Worm (Caenorhabditis elegans) whole organism, L4 larva: ENCODE data around the gene cct-4.

Experiments
- D1046.2 ChIP-seq: fragments of 200-800 bp; sonication (Bioruptor generic); IDR thresholded peaks from 2 replicates; pipeline ENCODE4 v1.3.6; 2022; ENCODE audit warnings: missing genetic modification characterization, missing compliant biosample characterization
- F44E2.7 ChIP-seq: fragments of 200-800 bp; sonication (Bioruptor generic); IDR thresholded peaks from 2 replicates; pipeline ENCODE4 v2.1.2; 2022; ENCODE audit warnings: missing genetic modification characterization, missing compliant biosample characterization
- F49E8.2 ChIP-seq: sonication (generic microtip); optimal IDR thresholded peaks from 2 replicates; lab custom pipeline; 2016; ENCODE audit warnings: missing compliant biosample characterization, mild to moderate bottlenecking, missing genetic modification characterization, borderline replicate concordance
- T20F7.1 ChIP-seq: fragments of 200-800 bp; sonication (Bioruptor generic); optimal IDR thresholded peaks from 2 replicates; lab custom pipeline; 2018; ENCODE audit warnings: mild to moderate bottlenecking, missing genetic modification characterization, missing compliant biosample characterization
- Y48G9A.11 ChIP-seq: fragments of 200-800 bp; sonication (Bioruptor generic); IDR thresholded peaks from 2 replicates; pipeline ENCODE4 v1.3.6; 2022; ENCODE audit warnings: missing genetic modification reagents, missing genetic modification characterization, missing compliant biosample characterization
- aly-2 ChIP-seq: sonication (generic microtip); optimal IDR thresholded peaks from 2 replicates; lab custom pipeline; 2018; ENCODE audit warnings: missing biosample characterization, missing genetic modification characterization
- ama-1 ChIP-seq: fragments of 150-350 bp; optimal IDR thresholded peaks from 2 replicates; lab custom pipeline; 2014; ENCODE audit warnings: inconsistent platforms, mixed read lengths
- ceh-20 ChIP-seq: fragments of 200-800 bp; sonication (Bioruptor generic); IDR thresholded peaks from 2 replicates; pipeline ENCODE4 v1.3.6; 2022; ENCODE audit warnings: missing genetic modification reagents, missing genetic modification characterization, missing compliant biosample characterization
- ceh-28 ChIP-seq: fragments of 150-350 bp; optimal IDR thresholded peaks from 2 replicates; lab custom pipeline; 2014; ENCODE audit warnings: missing biosample characterization, missing genetic modification reagents, missing genetic modification characterization
- ceh-44 ChIP-seq: fragments of 200-800 bp; sonication (Bioruptor generic); IDR thresholded peaks from 2 replicates; pipeline ENCODE4 v1.3.6; 2022; ENCODE audit warnings: missing genetic modification reagents, missing genetic modification characterization, missing compliant biosample characterization
- ces-1 ChIP-seq: fragments of 150-350 bp; sonication (generic microtip); optimal IDR thresholded peaks from 4 replicates; lab custom pipeline; 2014; ENCODE audit warnings: missing biosample characterization, missing genetic modification reagents, missing genetic modification characterization
- ctbp-1 ChIP-seq: fragments of 200-800 bp; sonication (Bioruptor generic); IDR thresholded peaks from 2 replicates; pipeline ENCODE4 v1.3.6; 2022; ENCODE audit warnings: missing genetic modification reagents, missing genetic modification characterization, missing compliant biosample characterization
- daf-16 ChIP-seq, 3 experiments: sonication (generic microtip); optimal IDR thresholded peaks; 2 replicates each; lab custom pipeline; 2016 to 2017; ENCODE audit warnings: missing genetic modification characterization in 3 of 3, missing genetic modification reagents in 3 of 3, mild to moderate bottlenecking in 2 of 3, missing compliant biosample characterization in 2 of 3, missing biosample characterization in 1 of 3, moderate library complexity in 1 of 3
- daf-8 ChIP-seq: fragments of 200-800 bp; sonication (Bioruptor generic); IDR thresholded peaks from 2 replicates; pipeline ENCODE4 v1.3.6; 2022; ENCODE audit warnings: missing genetic modification characterization, missing compliant biosample characterization
- dmd-6 ChIP-seq: fragments of 200-800 bp; sonication (Bioruptor generic); IDR thresholded peaks from 2 replicates; pipeline ENCODE4 v1.3.6; 2022; ENCODE audit warnings: missing genetic modification reagents, missing genetic modification characterization, missing compliant biosample characterization
- dpl-1 ChIP-seq: fragments of 150-350 bp; optimal IDR thresholded peaks from 2 replicates; lab custom pipeline; 2014; ENCODE audit warnings: missing biosample characterization, missing genetic modification reagents, missing genetic modification characterization
- dve-1 ChIP-seq: sonication (generic microtip); optimal IDR thresholded peaks from 2 replicates; lab custom pipeline; 2017; ENCODE audit warnings: antibody characterized with exemption, mild to moderate bottlenecking, missing genetic modification characterization, missing compliant biosample characterization; ENCODE audit not compliant: insufficient read depth
- egl-43 ChIP-seq: fragments of 200-800 bp; sonication (Bioruptor generic); IDR thresholded peaks from 2 replicates; pipeline ENCODE4 v1.3.6; 2022; ENCODE audit warnings: missing genetic modification reagents, missing genetic modification characterization, missing compliant biosample characterization
- hlh-30 ChIP-seq: sonication (generic microtip); optimal IDR thresholded peaks from 2 replicates; lab custom pipeline; 2017; ENCODE audit warnings: antibody characterized with exemption, mild to moderate bottlenecking, missing genetic modification characterization, missing compliant biosample characterization; ENCODE audit not compliant: insufficient read depth
- hmg-1.1 ChIP-seq: fragments of 200-800 bp; sonication (Bioruptor generic); IDR thresholded peaks from 2 replicates; pipeline ENCODE4 v1.3.6; 2022; ENCODE audit warnings: missing genetic modification reagents, missing genetic modification characterization, missing compliant biosample characterization
- lin-1 ChIP-seq: fragments of 200-800 bp; sonication (Bioruptor generic); IDR thresholded peaks from 2 replicates; pipeline ENCODE4 v1.3.6; 2022; ENCODE audit warnings: missing genetic modification reagents, missing genetic modification characterization, missing compliant biosample characterization
- lin-13 ChIP-seq: fragments of 150-350 bp; optimal IDR thresholded peaks from 2 replicates; lab custom pipeline; 2014; ENCODE audit warnings: missing biosample characterization, missing genetic modification reagents, missing genetic modification characterization
- lin-15B ChIP-seq: fragments of 150-350 bp; sonication (generic microtip); optimal IDR thresholded peaks from 3 replicates; lab custom pipeline; 2014; ENCODE audit warnings: missing biosample characterization, missing genetic modification characterization
- lin-29 ChIP-seq: fragments of 200-800 bp; sonication (Bioruptor generic); IDR thresholded peaks from 2 replicates; pipeline ENCODE4 v1.3.6; 2022; ENCODE audit warnings: missing genetic modification reagents, missing genetic modification characterization, missing compliant biosample characterization
- lin-38 ChIP-seq: fragments of 200-800 bp; sonication (Bioruptor generic); IDR thresholded peaks from 2 replicates; pipeline ENCODE4 v1.3.6; 2022; ENCODE audit warnings: missing genetic modification reagents, missing genetic modification characterization, missing compliant biosample characterization
- lin-39 ChIP-seq: fragments of 150-350 bp; optimal IDR thresholded peaks from 2 replicates; lab custom pipeline; 2014; ENCODE audit warnings: missing biosample characterization, missing genetic modification reagents, missing genetic modification characterization
- mdl-1 ChIP-seq, 2 experiments: fragments of 150-350 bp in 1 of 2; sonication (generic microtip) in 1 of 2; optimal IDR thresholded peaks; 2 replicates each; lab custom pipeline; 2014 to 2017; ENCODE audit warnings: missing biosample characterization in 2 of 2, missing genetic modification characterization in 2 of 2
- mes-2 ChIP-seq: sonication (generic microtip); optimal IDR thresholded peaks from 2 replicates; lab custom pipeline; 2016; ENCODE audit warnings: missing genotype, mild to moderate bottlenecking, missing genetic modification characterization, missing compliant biosample characterization; ENCODE audit not compliant: poor library complexity, severe bottlenecking
- mxl-3 ChIP-seq: fragments of 200-800 bp; sonication (Bioruptor generic); optimal IDR thresholded peaks from 2 replicates; lab custom pipeline; 2018; ENCODE audit warnings: mild to moderate bottlenecking, missing genetic modification characterization, missing compliant biosample characterization
- nhr-10 ChIP-seq: fragments of 150-350 bp; optimal IDR thresholded peaks from 2 replicates; lab custom pipeline; 2014; ENCODE audit warnings: missing biosample characterization, missing genetic modification characterization
- nhr-11 ChIP-seq: fragments of 150-350 bp; optimal IDR thresholded peaks from 2 replicates; lab custom pipeline; 2014; ENCODE audit warnings: missing biosample characterization, missing genetic modification characterization
- nhr-111 ChIP-seq: fragments of 200-800 bp; sonication (Bioruptor generic); optimal IDR thresholded peaks from 2 replicates; lab custom pipeline; 2018; ENCODE audit warnings: mild to moderate bottlenecking, missing genetic modification characterization, missing compliant biosample characterization
- nhr-28 ChIP-seq: fragments of 150-350 bp; optimal IDR thresholded peaks from 2 replicates; lab custom pipeline; 2014; ENCODE audit warnings: missing biosample characterization, missing genetic modification characterization
- nhr-6 ChIP-seq: fragments of 150-350 bp; optimal IDR thresholded peaks from 2 replicates; lab custom pipeline; 2014; ENCODE audit warnings: missing biosample characterization, missing genetic modification characterization
- nhr-76 ChIP-seq: fragments of 150-350 bp; optimal IDR thresholded peaks from 2 replicates; lab custom pipeline; 2014; ENCODE audit warnings: missing biosample characterization, missing genetic modification characterization
- nhr-77 ChIP-seq: fragments of 150-350 bp; optimal IDR thresholded peaks from 2 replicates; lab custom pipeline; 2014; ENCODE audit warnings: missing biosample characterization, missing genetic modification characterization
- php-3 ChIP-seq: fragments of 200-800 bp; sonication (Bioruptor generic); IDR thresholded peaks from 2 replicates; pipeline ENCODE4 v1.3.6; 2022; ENCODE audit warnings: missing genetic modification reagents, missing genetic modification characterization, missing compliant biosample characterization
- rbr-2 ChIP-seq: sonication (generic microtip); optimal IDR thresholded peaks from 2 replicates; lab custom pipeline; 2016; ENCODE audit warnings: missing genotype, missing genetic modification characterization, missing compliant biosample characterization
- sdz-12 ChIP-seq: fragments of 200-800 bp; sonication (Bioruptor generic); optimal IDR thresholded peaks from 2 replicates; lab custom pipeline; 2018; ENCODE audit warnings: mild to moderate bottlenecking, missing genetic modification characterization, missing compliant biosample characterization
- snpc-1.2 ChIP-seq: fragments of 200-800 bp; sonication (Bioruptor generic); IDR thresholded peaks from 2 replicates; pipeline ENCODE4 v1.3.6; 2022; ENCODE audit warnings: missing genetic modification reagents, missing genetic modification characterization, missing compliant biosample characterization
- spr-3 ChIP-seq: fragments of 200-800 bp; sonication (Bioruptor generic); optimal IDR thresholded peaks from 2 replicates; lab custom pipeline; 2018; ENCODE audit warnings: mild to moderate bottlenecking, missing genetic modification characterization, missing compliant biosample characterization
- unc-130 ChIP-seq: sonication (generic microtip); optimal IDR thresholded peaks from 2 replicates; lab custom pipeline; 2016; ENCODE audit warnings: missing genetic modification reagents, missing genetic modification characterization, missing compliant biosample characterization
- unc-62 ChIP-seq, 3 experiments: fragments of 150-350 bp in 1 of 3; sonication (generic microtip); optimal IDR thresholded peaks in 2 of 3; peaks in 1 of 3; 1 replicate in 1 of 3; 2 replicates in 2 of 3; lab custom pipeline; 2014 to 2017; ENCODE audit warnings: missing biosample characterization in 3 of 3, missing genetic modification characterization in 3 of 3, missing genetic modification reagents in 3 of 3, missing genotype in 1 of 3
- vab-7 ChIP-seq: fragments of 200-800 bp; sonication (Bioruptor generic); IDR thresholded peaks from 2 replicates; pipeline ENCODE4 v1.3.6; 2022; ENCODE audit warnings: missing genetic modification reagents, missing genetic modification characterization, missing compliant biosample characterization
- zfp-2 ChIP-seq: sonication (generic microtip); optimal IDR thresholded peaks from 2 replicates; lab custom pipeline; 2016; ENCODE audit warnings: mild to moderate bottlenecking, missing genetic modification characterization, missing compliant biosample characterization
- zip-11 ChIP-seq: fragments of 200-800 bp; sonication (Bioruptor generic); IDR thresholded peaks from 2 replicates; pipeline ENCODE4 v1.3.6; 2022; ENCODE audit warnings: missing genetic modification characterization, missing compliant biosample characterization

The cct-4 gene

ce11 chrII:8327450-8327849, 44.0 kb downstream of the cct-4 start:
- TF ChIP-seq ceh-44, result no peak
- no peak for TF ChIP-seq lin-39 (tag; lab: Kevin White, UChicago)
- TF ChIP-seq ceh-20 (GFP tag; lab: Robert Waterston, UW), result no peak
- peak in 1 of 2 experiments; percentile 94 for TF ChIP-seq unc-62 (GFP tag; optimal IDR thresholded peaks at IDR 0.05 in 1 of 2; lab: Kevin White, UChicago)
- no peak for TF ChIP-seq unc-62 (tag; optimal IDR thresholded peaks at IDR 0.05; lab: Kevin White, UChicago)
- TF ChIP-seq hmg-1.1 (GFP tag; lab: Robert Waterston, UW), result no peak
- no peak for TF ChIP-seq nhr-111
- TF ChIP-seq lin-38 (GFP tag; lab: Robert Waterston, UW), result no peak

ce11 chrII:8328820-8329339, 45.4 kb downstream of the cct-4 start, which contains the start of gene hel-1:
TSS of gene hel-1 (minus strand) at chrII:8328870.
- peak; percentile 63 for TF ChIP-seq rbr-2 (tag; lab: Kevin White, UChicago)
- TF ChIP-seq F44E2.7 (GFP tag; lab: Robert Waterston, UW), result no peak
- TF ChIP-seq mdl-1 (tag; optimal IDR thresholded peaks at IDR 0.05; lab: Kevin White, UChicago), result peak in 1 of 2 experiments; percentile 65
- peak; percentile 64 for TF ChIP-seq hlh-30
- TF ChIP-seq lin-29 (GFP tag; lab: Robert Waterston, UW), result no peak
- TF ChIP-seq nhr-10, result no peak
- TF ChIP-seq zip-11 (GFP tag; lab: Robert Waterston, UW), result no peak
- TF ChIP-seq lin-13 (GFP tag; lab: Kevin White, UChicago), result peak; percentile 70
- TF ChIP-seq ceh-20 (GFP tag; lab: Robert Waterston, UW), result peak; percentile 50; the same call in 1 of the 2 replicates
- no peak for TF ChIP-seq sdz-12
- no peak for TF ChIP-seq lin-15B (tag; lab: Kevin White, UChicago)
- peak; percentile 30 for TF ChIP-seq nhr-28
- peak; percentile 63 for TF ChIP-seq T20F7.1 (GFP tag; lab: Kevin White, UChicago)
- TF ChIP-seq nhr-6, result peak; percentile 80
- TF ChIP-seq dmd-6, result peak; percentile 41; the same call in 1 of the 2 replicates
- no peak for TF ChIP-seq daf-8
- TF ChIP-seq unc-62 (GFP tag; optimal IDR thresholded peaks at IDR 0.05 in 1 of 2; lab: Kevin White, UChicago), result peak in 1 of 2 experiments; percentile 88
- TF ChIP-seq unc-62 (tag; optimal IDR thresholded peaks at IDR 0.05; lab: Kevin White, UChicago), result no peak
- TF ChIP-seq lin-39 (tag; lab: Kevin White, UChicago), result peak; percentile 68
- peak; percentile 81 for TF ChIP-seq vab-7
- no peak for TF ChIP-seq spr-3 (GFP tag; lab: Kevin White, UChicago)
- peak; percentile 38 for TF ChIP-seq ama-1 (lab: Kevin White, UChicago)
- TF ChIP-seq snpc-1.2 (GFP tag; lab: Robert Waterston, UW), result no peak
- no peak for TF ChIP-seq Y48G9A.11
- TF ChIP-seq unc-130 (GFP tag; lab: Kevin White, UChicago), result peak; percentile 60
- no peak for TF ChIP-seq php-3
- TF ChIP-seq aly-2 (tag; lab: Kevin White, UChicago), result no peak
- TF ChIP-seq ctbp-1 (GFP tag; lab: Robert Waterston, UW), result 0 out of 2 replicates have a peak, but pooled peaks have one; percentile 39
- no peak for TF ChIP-seq nhr-76 (tag; lab: Kevin White, UChicago)
- TF ChIP-seq D1046.2 (GFP tag; lab: Robert Waterston, UW), result no peak
- no peak for TF ChIP-seq ceh-28 (tag; lab: Kevin White, UChicago)
- peak; percentile 69 for TF ChIP-seq hmg-1.1 (GFP tag; lab: Robert Waterston, UW)
- peak; percentile 22 for TF ChIP-seq mxl-3 (GFP tag; lab: Kevin White, UChicago)
- peak; percentile 87 for TF ChIP-seq mes-2 (tag; lab: Kevin White, UChicago)
- peak; percentile 68 for TF ChIP-seq dve-1 (tag; lab: Kevin White, UChicago)
- TF ChIP-seq nhr-77 (tag; lab: Kevin White, UChicago), result peak; percentile 23
- peak; percentile 91 for TF ChIP-seq nhr-11 (tag; lab: Kevin White, UChicago)
- TF ChIP-seq dpl-1 (GFP tag; lab: Kevin White, UChicago), result peak; percentile 91
- TF ChIP-seq F49E8.2 (tag; lab: Kevin White, UChicago), result no peak
- TF ChIP-seq zfp-2 (tag; lab: Kevin White, UChicago), result peak; percentile 2
- TF ChIP-seq ces-1, result peak; percentile 36
- peak; percentile 39; the same call in 1 of the 2 replicates for TF ChIP-seq egl-43 (GFP tag; lab: Robert Waterston, UW)
- TF ChIP-seq daf-16 (GFP tag; optimal IDR thresholded peaks at IDR 0.05; lab: Kevin White, UChicago), result peak in 1 of 2 experiments; percentile 76
- peak; percentile 75 for TF ChIP-seq daf-16 (tag; optimal IDR thresholded peaks at IDR 0.05; lab: Kevin White, UChicago)
- TF ChIP-seq lin-1 (GFP tag; lab: Robert Waterston, UW), result 0 out of 2 replicates have a peak, but pooled peaks have one; percentile 36
